Fruit fly (Drosophila melanogaster) whole organism, wandering third instar larva: ENCODE measurements around the gene CG42688.

Experiments
- Abd-B ChIP-seq: fragments of >200 bp; optimal IDR thresholded peaks from 2 replicates; lab custom pipeline; 2017; ENCODE audit warnings: missing biosample characterization, missing genetic modification characterization
- CG32264 ChIP-seq: fragments of 200-800 bp; sonication (Bioruptor generic); optimal IDR thresholded peaks from 2 replicates; lab custom pipeline; 2016; ENCODE audit warnings: missing biosample characterization, missing genetic modification characterization
- CG9705 ChIP-seq: fragments of 200-800 bp; sonication (Bioruptor generic); optimal IDR thresholded peaks from 2 replicates; lab custom pipeline; 2018; ENCODE audit warnings: missing biosample characterization, mild to moderate bottlenecking, missing genetic modification characterization
- CrebA ChIP-seq: fragments of 200-800 bp; sonication (Bioruptor generic); optimal IDR thresholded peaks from 2 replicates; lab custom pipeline; 2016; ENCODE audit warnings: missing biosample characterization, mild to moderate bottlenecking, missing genetic modification characterization, borderline replicate concordance
- Dfd ChIP-seq: fragments of >200 bp; optimal IDR thresholded peaks from 2 replicates; lab custom pipeline; 2017; ENCODE audit warnings: missing biosample characterization, missing genetic modification characterization
- Dif ChIP-seq: fragments of 200-275, 200-300 bp; sonication (Bioruptor generic); optimal IDR thresholded peaks from 2 replicates; lab custom pipeline; 2018; ENCODE audit warnings: missing biosample characterization, missing genetic modification characterization; ENCODE audit not compliant: partially characterized antibody
- GATAd ChIP-seq: sonication (Bioruptor generic); optimal IDR thresholded peaks from 2 replicates; lab custom pipeline; 2016; ENCODE audit warnings: missing biosample characterization, missing genetic modification characterization
- HLH106 ChIP-seq: fragments of 200-800 bp; optimal IDR thresholded peaks from 3 replicates; lab custom pipeline; 2019; ENCODE audit warnings: missing biosample characterization, mild to moderate bottlenecking, missing genetic modification characterization, moderate library complexity
- Hnf4 ChIP-seq: fragments of 200-800 bp; sonication (Bioruptor generic); optimal IDR thresholded peaks from 2 replicates; lab custom pipeline; 2016; ENCODE audit warnings: missing biosample characterization, mild to moderate bottlenecking, missing genetic modification characterization
- Hr78 ChIP-seq: fragments of >200 bp; optimal IDR thresholded peaks from 2 replicates; lab custom pipeline; 2017; ENCODE audit warnings: missing biosample characterization, missing genetic modification characterization
- Hr83 ChIP-seq: fragments of 200-300 bp; sonication (Bioruptor generic); optimal IDR thresholded peaks from 2 replicates; lab custom pipeline; 2016; ENCODE audit warnings: missing biosample characterization, mild to moderate bottlenecking, missing genetic modification characterization, moderate library complexity; ENCODE audit not compliant: poor library complexity, severe bottlenecking
- Jra ChIP-seq: sonication (Bioruptor generic); optimal IDR thresholded peaks from 2 replicates; lab custom pipeline; 2016; ENCODE audit warnings: missing biosample characterization, missing genetic modification characterization
- Mio ChIP-seq: sonication (Bioruptor generic); optimal IDR thresholded peaks from 2 replicates; lab custom pipeline; 2016; ENCODE audit warnings: missing biosample characterization, missing genetic modification characterization
- Myc ChIP-seq: fragments of >200 bp; optimal IDR thresholded peaks from 2 replicates; lab custom pipeline; 2017
- N ChIP-seq: fragments of >200 bp; optimal IDR thresholded peaks from 2 replicates; lab custom pipeline; 2018; ENCODE audit warnings: missing biosample characterization, missing external identifiers, missing genetic modification characterization
- OdsH ChIP-seq: fragments of 200-800 bp; sonication (Bioruptor generic); optimal IDR thresholded peaks from 2 replicates; lab custom pipeline; 2016; ENCODE audit warnings: missing biosample characterization, mild to moderate bottlenecking, missing genetic modification characterization
- Rel ChIP-seq, 2 experiments: fragments of 200-800 bp; sonication (Bioruptor generic) in 1 of 2; optimal IDR thresholded peaks; 2 replicates in 1 of 2; 3 replicates in 1 of 2; lab custom pipeline; 2016 to 2019; ENCODE audit warnings: mild to moderate bottlenecking in 2 of 2, missing biosample characterization in 2 of 2, missing genetic modification characterization in 2 of 2, moderate library complexity in 1 of 2
- Sp1 ChIP-seq: fragments of 200-800 bp; sonication (Bioruptor generic); optimal IDR thresholded peaks from 3 replicates; lab custom pipeline; 2019; ENCODE audit warnings: missing biosample characterization, mild to moderate bottlenecking, missing genetic modification characterization, moderate library complexity
- Vsx2 ChIP-seq: fragments of 200-300, 225-300 bp; sonication (Bioruptor generic); optimal IDR thresholded peaks from 2 replicates; lab custom pipeline; 2018; ENCODE audit warnings: missing biosample characterization, missing genetic modification characterization; ENCODE audit not compliant: partially characterized antibody
- br ChIP-seq: fragments of 200-800 bp; sonication (Bioruptor generic); optimal IDR thresholded peaks from 2 replicates; lab custom pipeline; 2016; ENCODE audit warnings: missing biosample characterization, missing genetic modification characterization
- brk ChIP-seq: fragments of 200-800 bp; sonication (Bioruptor generic); optimal IDR thresholded peaks from 2 replicates; lab custom pipeline; 2016; ENCODE audit warnings: missing biosample characterization, mild to moderate bottlenecking, missing genetic modification characterization
- dl ChIP-seq, 2 experiments: fragments of 175-275, 200-275 bp in 1 of 2; fragments of 200-275 bp in 1 of 2; sonication (Bioruptor generic); optimal IDR thresholded peaks; lab custom pipeline; 2018; ENCODE audit warnings: mild to moderate bottlenecking in 2 of 2, missing biosample characterization in 2 of 2, missing genetic modification characterization in 2 of 2, moderate library complexity in 2 of 2; ENCODE audit not compliant: partially characterized antibody in 2 of 2, insufficient read depth in 1 of 2
- dmrt93B ChIP-seq: fragments of 200-800 bp; sonication (Bioruptor generic); optimal IDR thresholded peaks from 2 replicates; lab custom pipeline; 2018; ENCODE audit warnings: missing biosample characterization, mild to moderate bottlenecking, missing genetic modification characterization
- dsf ChIP-seq: sonication (Bioruptor generic); optimal IDR thresholded peaks from 2 replicates; lab custom pipeline; 2016; ENCODE audit warnings: missing biosample characterization, missing genetic modification characterization, borderline replicate concordance
- ey ChIP-seq: fragments of 200-800 bp; sonication (Bioruptor generic); optimal IDR thresholded peaks from 2 replicates; lab custom pipeline; 2016; ENCODE audit warnings: missing biosample characterization, missing genetic modification characterization
- foxo ChIP-seq, 2 experiments: fragments of 200-800 bp; sonication (Bioruptor generic); optimal IDR thresholded peaks; 2 replicates in 1 of 2; 3 replicates in 1 of 2; lab custom pipeline; 2016 to 2017; ENCODE audit warnings: missing biosample characterization in 2 of 2, missing genetic modification characterization in 2 of 2
- fru ChIP-seq: fragments of 200-800 bp; sonication (Bioruptor generic); optimal IDR thresholded peaks from 3 replicates; lab custom pipeline; 2016; ENCODE audit warnings: missing biosample characterization, mild to moderate bottlenecking, missing genetic modification characterization
- h ChIP-seq: fragments of 200-800 bp; sonication (Bioruptor generic); optimal IDR thresholded peaks from 3 replicates; lab custom pipeline; 2016; ENCODE audit warnings: missing biosample characterization, mild to moderate bottlenecking, missing genetic modification characterization
- jim ChIP-seq: fragments of 175-275, 200-325 bp; sonication (Bioruptor generic); optimal IDR thresholded peaks from 2 replicates; lab custom pipeline; 2016; ENCODE audit warnings: missing biosample characterization, mild to moderate bottlenecking, missing genetic modification characterization
- lola ChIP-seq: fragments of >200 bp; optimal IDR thresholded peaks from 2 replicates; lab custom pipeline; 2017; ENCODE audit warnings: missing biosample characterization, missing genetic modification characterization
- pan ChIP-seq: fragments of >200 bp; optimal IDR thresholded peaks from 2 replicates; lab custom pipeline; 2017
- psq ChIP-seq: fragments of 200-800 bp; sonication (Bioruptor generic); optimal IDR thresholded peaks from 3 replicates; lab custom pipeline; 2017; ENCODE audit warnings: missing biosample characterization, mild to moderate bottlenecking, missing genetic modification characterization, moderate library complexity
- rgr ChIP-seq: fragments of 200-800 bp; sonication (Bioruptor generic); optimal IDR thresholded peaks from 3 replicates; lab custom pipeline; 2016; ENCODE audit warnings: missing biosample characterization, mild to moderate bottlenecking, missing genetic modification characterization
- sage ChIP-seq: fragments of 200-800 bp; sonication (Bioruptor generic); optimal IDR thresholded peaks from 2 replicates; lab custom pipeline; 2016; ENCODE audit warnings: missing biosample characterization, mild to moderate bottlenecking, missing genetic modification characterization
- sv ChIP-seq: fragments of 200-800 bp; sonication (Bioruptor generic); optimal IDR thresholded peaks from 3 replicates; lab custom pipeline; 2016; ENCODE audit warnings: missing biosample characterization, missing genetic modification characterization
- tai ChIP-seq: sonication (Bioruptor generic); optimal IDR thresholded peaks from 2 replicates; lab custom pipeline; 2016; ENCODE audit warnings: missing biosample characterization, missing genetic modification characterization
- usp ChIP-seq: fragments of >200 bp; optimal IDR thresholded peaks from 2 replicates; lab custom pipeline; 2017; ENCODE audit warnings: missing biosample characterization, missing genetic modification characterization
- woc ChIP-seq: sonication (Bioruptor generic); optimal IDR thresholded peaks from 2 replicates; lab custom pipeline; 2016; ENCODE audit warnings: missing biosample characterization, mild to moderate bottlenecking, missing genetic modification characterization

Gene CG42688

dm6 chr2L:19134814-19135523, 47.6 kb downstream of the CG42688 start, which contains the start of gene Polr1D (continued):
- TF ChIP-seq CrebA (GFP tag; lab: Kevin White, UChicago) (no peak), Hr78 (GFP tag; lab: Kevin White, UChicago) (no peak), tai (no peak), brk (GFP tag; lab: Kevin White, UChicago) (no peak)

dm6 chr2L:19134366-19134689, 48.3 kb downstream of the CG42688 start:
- no peak for TF ChIP-seq OdsH (GFP tag; lab: Kevin White, UChicago)
- no peak for TF ChIP-seq CG9705 (GFP tag; lab: Kevin White, UChicago)
- TF ChIP-seq dsf (GFP tag; lab: Kevin White, UChicago), result no peak
- TF ChIP-seq br (GFP tag; lab: Kevin White, UChicago), result no peak
- no peak for TF ChIP-seq pan (lab: Kevin White, UChicago)
- TF ChIP-seq woc (GFP tag; lab: Kevin White, UChicago), result no peak
- no peak for TF ChIP-seq Dfd (GFP tag; lab: Kevin White, UChicago)
- TF ChIP-seq lola, result no peak
- TF ChIP-seq ey (GFP tag; lab: Kevin White, UChicago), result no peak
- TF ChIP-seq usp (GFP tag; lab: Kevin White, UChicago), result no peak
- no peak for TF ChIP-seq dl (GFP tag; optimal IDR thresholded peaks at IDR 0.05; lab: Kevin White, UChicago; ENCODE audit: insufficient read depth in 1 of 2, partially characterized antibody in 2 of 2)
- TF ChIP-seq, all 38 proteins: peak for 0

dm6 chr2L:19133465-19134365, 48.9 kb downstream of the CG42688 start, which contains the start of gene brat:
Gene brat (plus strand): TSS chr2L:19133816.
- TF ChIP-seq br (GFP tag; lab: Kevin White, UChicago), result peak; percentile 47
- TF ChIP-seq Dif (GFP tag; lab: Kevin White, UChicago), result no peak
- TF ChIP-seq Hnf4, result no peak
- TF ChIP-seq jim (GFP tag; lab: Kevin White, UChicago), result no peak
- no peak for TF ChIP-seq dl (GFP tag; optimal IDR thresholded peaks at IDR 0.05; lab: Kevin White, UChicago; ENCODE audit: insufficient read depth in 1 of 2, partially characterized antibody in 2 of 2)
- no peak for TF ChIP-seq CrebA (GFP tag; lab: Kevin White, UChicago)
- peak; percentile 77 for TF ChIP-seq fru (GFP tag; lab: Kevin White, UChicago)
- peak; percentile 49 for TF ChIP-seq ey (GFP tag; lab: Kevin White, UChicago)
- peak; percentile 36 for TF ChIP-seq OdsH (GFP tag; lab: Kevin White, UChicago)
- no peak for TF ChIP-seq tai
- no peak for TF ChIP-seq Mio (GFP tag; lab: Kevin White, UChicago)
- no peak for TF ChIP-seq sage (GFP tag; lab: Kevin White, UChicago)
- TF ChIP-seq dmrt93B (GFP tag; lab: Kevin White, UChicago), result no peak
- TF ChIP-seq Vsx2 (GFP tag; lab: Kevin White, UChicago), result no peak
- peak in 1 of 2 experiments; percentile 75 for TF ChIP-seq foxo (GFP tag; optimal IDR thresholded peaks at IDR 0.05; lab: Kevin White, UChicago)
- TF ChIP-seq CG9705 (GFP tag; lab: Kevin White, UChicago), result no peak
- no peak for TF ChIP-seq N (GFP tag; lab: Kevin White, UChicago)
- TF ChIP-seq Dfd (GFP tag; lab: Kevin White, UChicago), result no peak
- TF ChIP-seq Abd-B, result no peak
- no peak for TF ChIP-seq Hr78 (GFP tag; lab: Kevin White, UChicago)
- TF ChIP-seq lola, result no peak
- TF ChIP-seq brk (GFP tag; lab: Kevin White, UChicago), result no peak
- TF ChIP-seq CG32264 (GFP tag; lab: Kevin White, UChicago), result no peak
- TF ChIP-seq woc (GFP tag; lab: Kevin White, UChicago), result peak; percentile 78
- TF ChIP-seq usp (GFP tag; lab: Kevin White, UChicago), result no peak
- no peak for TF ChIP-seq GATAd (GFP tag; lab: Kevin White, UChicago)
- peak; percentile 72 for TF ChIP-seq Jra (GFP tag; lab: Kevin White, UChicago)
- peak; percentile 45 for TF ChIP-seq Sp1 (GFP tag; lab: Kevin White, UChicago)
- TF ChIP-seq Rel (GFP tag; optimal IDR thresholded peaks at IDR 0.05; lab: Kevin White, UChicago), result no peak
- no peak for TF ChIP-seq Rel (tag; optimal IDR thresholded peaks at IDR 0.05; lab: Kevin White, UChicago)
- TF ChIP-seq HLH106 (tag; lab: Kevin White, UChicago), result peak; percentile 60
- peak; percentile 52 for TF ChIP-seq psq (GFP tag; lab: Kevin White, UChicago)
- TF ChIP-seq Hr83 (GFP tag; lab: Kevin White, UChicago), result no peak
- peak; percentile 63 for TF ChIP-seq dsf (GFP tag; lab: Kevin White, UChicago)
- TF ChIP-seq h, result peak; percentile 74
- peak; percentile 86 for TF ChIP-seq Myc (lab: Kevin White, UChicago)
- peak; percentile 51 for TF ChIP-seq rgr (GFP tag; lab: Kevin White, UChicago)
- no peak for TF ChIP-seq pan (lab: Kevin White, UChicago)
- TF ChIP-seq sv, result peak; percentile 59
